Fruit fly (Drosophila melanogaster): ENCODE results near the gene CG14074.

The CG14074 gene

dm6 chr3L:18865447-18866367, at the start of gene CG14074:
Gene CG14074, plus strand, starts transcription at chr3L:18866225.
- peak; percentile 43 for TF ChIP-seq Ets65A (GFP tag)
- TF ChIP-seq gcm2 (GFP tag; optimal IDR thresholded peaks at IDR 0.05) = no peak
- TF ChIP-seq CrebB (tag; optimal IDR thresholded peaks at IDR 0.05) = no peak
- no peak for TF ChIP-seq twi (tag; optimal IDR thresholded peaks at IDR 0.05)
- TF ChIP-seq pan (optimal IDR thresholded peaks at IDR 0.05) = no peak
- no peak for TF ChIP-seq pan (GFP tag; optimal IDR thresholded peaks at IDR 0.05 in 1 of 2, IDR thresholded peaks at IDR 0.05 in 1 of 2)
- peak; percentile 59 for TF ChIP-seq CG34224 (GFP tag; IDR thresholded peaks at IDR 0.05; ENCODE audit: partially characterized antibody)
- TF ChIP-seq tx (GFP tag; optimal IDR thresholded peaks at IDR 0.05) = no peak
- TF ChIP-seq wek (GFP tag; optimal IDR thresholded peaks at IDR 0.05) = peak; percentile 73
- TF ChIP-seq CG18599 (GFP tag; optimal IDR thresholded peaks at IDR 0.05) = no peak
- peak; percentile 57 for TF ChIP-seq inv (GFP tag; IDR thresholded peaks at IDR 0.05; ENCODE audit: partially characterized antibody)
- TF ChIP-seq cas (GFP tag; IDR thresholded peaks at IDR 0.05) = no peak
- TF ChIP-seq CG13424 (tag; optimal IDR thresholded peaks at IDR 0.05) = no peak
- TF ChIP-seq CG43689 (GFP tag; IDR thresholded peaks at IDR 0.05) = no peak
- TF ChIP-seq HmgZ (tag; optimal IDR thresholded peaks at IDR 0.05) = no peak
- TF ChIP-seq CG9797 (GFP tag; optimal IDR thresholded peaks at IDR 0.05) = peak; percentile 18
- peak; percentile 44 for TF ChIP-seq CG12659 (GFP tag; optimal IDR thresholded peaks at IDR 0.05)
- no peak for TF ChIP-seq z (GFP tag; IDR thresholded peaks at IDR 0.05)
- TF ChIP-seq phol (tag; optimal IDR thresholded peaks at IDR 0.05) = peak; percentile 6
- no peak for TF ChIP-seq CG17385 (GFP tag; optimal IDR thresholded peaks at IDR 0.05)
- peak; percentile 56 for TF ChIP-seq CG13287 (GFP tag; IDR thresholded peaks at IDR 0.05; ENCODE audit: partially characterized antibody)
- no peak for TF ChIP-seq CG9932 (GFP tag; IDR thresholded peaks at IDR 0.05)
- TF ChIP-seq CG17802 (tag; optimal IDR thresholded peaks at IDR 0.05) = no peak
- peak; percentile 61; the same call in 2 of the 4 replicates for TF ChIP-seq chinmo (GFP tag; IDR thresholded peaks at IDR 0.05; ENCODE audit: partially characterized antibody)
- peak; percentile 26 for TF ChIP-seq Med (GFP tag)
- TF ChIP-seq hkb (optimal IDR thresholded peaks at IDR 0.05) = no peak
- TF ChIP-seq hkb (GFP tag; IDR thresholded peaks at IDR 0.05) = 0 out of 2 replicates have a peak, but pooled peaks have one; percentile 21
- peak; percentile 72 for TF ChIP-seq hb (GFP tag; IDR thresholded peaks at IDR 0.05; ENCODE audit: partially characterized antibody)
- TF ChIP-seq Myb (GFP tag; optimal IDR thresholded peaks at IDR 0.05) = peak; percentile 30
- no peak for TF ChIP-seq CG8478 (optimal IDR thresholded peaks at IDR 0.05)
- TF ChIP-seq CG3847 (GFP tag; IDR thresholded peaks at IDR 0.05) = no peak
- peak; percentile 5 for TF ChIP-seq zen (tag; optimal IDR thresholded peaks at IDR 0.05)
- no peak for TF ChIP-seq CG1647 (GFP tag; optimal IDR thresholded peaks at IDR 0.05)
- peak; percentile 16 for TF ChIP-seq Fer1 (GFP tag; optimal IDR thresholded peaks at IDR 0.05)
- TF ChIP-seq MESR4 (GFP tag; optimal IDR thresholded peaks at IDR 0.05) = peak; percentile 47
- TF ChIP-seq CG7271 (tag; optimal IDR thresholded peaks at IDR 0.05) = peak; percentile 4
- peak; percentile 44; the same call in 1 of the 3 replicates for TF ChIP-seq Doc3 (GFP tag; IDR thresholded peaks at IDR 0.05; ENCODE audit: partially characterized antibody)
- peak; percentile 81 for TF ChIP-seq amos (GFP tag; IDR thresholded peaks at IDR 0.05; ENCODE audit: partially characterized antibody)
- peak; percentile 56 for TF ChIP-seq MBD-R2 (GFP tag; IDR thresholded peaks at IDR 0.05)
- TF ChIP-seq nerfin-2 (GFP tag; IDR thresholded peaks at IDR 0.05; ENCODE audit: partially characterized antibody) = peak; percentile 64
- peak; percentile 78 for TF ChIP-seq CG6791 (GFP tag; IDR thresholded peaks at IDR 0.05; ENCODE audit: partially characterized antibody)
- no peak for TF ChIP-seq HHEX (GFP tag; optimal IDR thresholded peaks at IDR 0.05)
- peak; percentile 45; the same call in 2 of the 3 replicates for TF ChIP-seq row (GFP tag; IDR thresholded peaks at IDR 0.05)
- no peak for TF ChIP-seq CG2875 (GFP tag; optimal IDR thresholded peaks at IDR 0.05)
- no peak for TF ChIP-seq bowl (GFP tag; IDR thresholded peaks at IDR 0.05)
- no peak for TF ChIP-seq CG10565 (GFP tag; optimal IDR thresholded peaks at IDR 0.05)
- TF ChIP-seq BEAF-32 (GFP tag; optimal IDR thresholded peaks at IDR 0.05) = peak; percentile 74
- peak; percentile 76 for TF ChIP-seq Dref (GFP tag; IDR thresholded peaks at IDR 0.05)
